Worm (Caenorhabditis elegans): ENCODE measurements around the gene C34F6.12.

The C34F6.12 gene

ce11 chrX:11262319-11263074 is 36.0 kb upstream of the C34F6.12 start, which contains the start of gene C03A3.2 (continued):
- TF ChIP-seq sdz-12 (GFP tag; optimal IDR thresholded peaks at IDR 0.05) (no peak), nhr-11 (tag; optimal IDR thresholded peaks at IDR 0.05) (peak; percentile 55), dpl-1 (GFP tag; optimal IDR thresholded peaks at IDR 0.05) (peak; percentile 70), dve-1 (tag; optimal IDR thresholded peaks at IDR 0.05; ENCODE audit: insufficient read depth) (no peak), nhr-6 (tag; optimal IDR thresholded peaks at IDR 0.05) (peak; percentile 64), ztf-7 (tag; optimal IDR thresholded peaks at IDR 0.05) (no peak), Y75B8A.6 (GFP tag; IDR thresholded peaks at IDR 0.05) (no peak), fos-1 (tag; optimal IDR thresholded peaks at IDR 0.05) (no peak), F44E2.7 (GFP tag; IDR thresholded peaks at IDR 0.05) (no peak), ZK546.5 (tag; optimal IDR thresholded peaks at IDR 0.05) (no peak), R02D3.7 (tag; optimal IDR thresholded peaks at IDR 0.05) (no peak), ceh-28 (tag; optimal IDR thresholded peaks at IDR 0.05) (no peak), set-16 (GFP tag; IDR thresholded peaks at IDR 0.05) (no peak), lin-38 (GFP tag; IDR thresholded peaks at IDR 0.05) (peak; percentile 87), ZK337.2 (GFP tag; IDR thresholded peaks at IDR 0.05) (no peak), mxl-2 (GFP tag; conservative IDR thresholded peaks at IDR 0.05) (no peak), mdt-29 (GFP tag; IDR thresholded peaks at IDR 0.05) (no peak), mxl-3 (GFP tag; optimal IDR thresholded peaks at IDR 0.05) (peak; percentile 82), nhr-77 (tag; optimal IDR thresholded peaks at IDR 0.05) (peak; percentile 5), ces-1 (GFP tag; optimal IDR thresholded peaks at IDR 0.05) (no peak), hlh-11 (tag; optimal IDR thresholded peaks at IDR 0.05) (peak; percentile 89), mes-2 (tag; optimal IDR thresholded peaks at IDR 0.05; ENCODE audit: poor library complexity, severe bottlenecking) (peak; percentile 66), nhr-48 (tag; optimal IDR thresholded peaks at IDR 0.05) (no peak), dmd-6 (GFP tag; IDR thresholded peaks at IDR 0.05) (no peak), zfp-2 (tag; optimal IDR thresholded peaks at IDR 0.05) (no peak), aha-1 (tag) (peak; percentile 58), ceh-32 (tag; optimal IDR thresholded peaks at IDR 0.05; ENCODE audit: poor library complexity) (no peak), duxl-1 (tag; optimal IDR thresholded peaks at IDR 0.05; ENCODE audit: poor library complexity) (no peak), spr-3 (GFP tag; optimal IDR thresholded peaks at IDR 0.05) (no peak), dmd-9 (GFP tag; IDR thresholded peaks at IDR 0.05) (no peak), unc-130 (GFP tag; optimal IDR thresholded peaks at IDR 0.05) (no peak), pha-4 (GFP tag; IDR thresholded peaks at IDR 0.05) (no peak), pha-4 (tag; optimal IDR thresholded peaks at IDR 0.05) (no peak), zip-2 (tag; optimal IDR thresholded peaks at IDR 0.05) (no peak), gei-8 (GFP tag; optimal IDR thresholded peaks at IDR 0.05) (no peak), tag-97 (GFP tag; IDR thresholded peaks at IDR 0.05) (no peak), ama-1 (optimal IDR thresholded peaks at IDR 0.05) (no peak), snpc-1.2 (GFP tag; IDR thresholded peaks at IDR 0.05) (no peak)

ce11 chrX:11257071-11257470 is 30.6 kb upstream of the C34F6.12 start, which contains the start of gene C03A3.1:
C03A3.1 (plus strand) TSS chrX:11257361.
- TF ChIP-seq lsy-2 (tag; optimal IDR thresholded peaks at IDR 0.05) (peak in 1 of 2 experiments; percentile 16), rbr-2 (tag; optimal IDR thresholded peaks at IDR 0.05) (peak; percentile 48), snpc-4 (tag; optimal IDR thresholded peaks at IDR 0.05) (no peak), attf-4 (tag; optimal IDR thresholded peaks at IDR 0.05) (no peak), hmg-1.1 (GFP tag; IDR thresholded peaks at IDR 0.05) (peak; percentile 51; the same call in 1 of the 2 replicates), hlh-30 (tag; optimal IDR thresholded peaks at IDR 0.05; ENCODE audit: insufficient read depth) (peak; percentile 17), set-16 (GFP tag; IDR thresholded peaks at IDR 0.05) (peak; percentile 50), unc-62 (GFP tag; optimal IDR thresholded peaks at IDR 0.05 in 1 of 2) (no peak), unc-62 (tag; optimal IDR thresholded peaks at IDR 0.05) (no peak), saeg-2 (GFP tag; IDR thresholded peaks at IDR 0.05) (0 out of 2 replicates have a peak, but pooled peaks have one; percentile 9)

All from whole organism, L4 larva.